Worm (Caenorhabditis elegans) whole organism, young adult: ENCODE data around the gene sao-1.

Experiments used
- F10E7.11 ChIP-seq: sonication (generic microtip); optimal IDR thresholded peaks from 2 replicates; lab custom pipeline; 2017; ENCODE audit warnings: mild to moderate bottlenecking, missing genetic modification characterization, moderate library complexity, missing compliant biosample characterization
- F39B2.1 ChIP-seq: fragments of 200-800 bp; sonication (Bioruptor generic); IDR thresholded peaks from 2 replicates; pipeline ENCODE4 v1.3.6; 2022; ENCODE audit warnings: missing genetic modification reagents, missing genetic modification characterization, missing compliant biosample characterization
- F52B5.7 ChIP-seq: sonication (generic microtip); optimal IDR thresholded peaks from 2 replicates; lab custom pipeline; 2016; ENCODE audit warnings: mild to moderate bottlenecking, missing genetic modification characterization, missing compliant biosample characterization
- F57A8.1 ChIP-seq: fragments of 200-800 bp; sonication (Bioruptor generic); optimal IDR thresholded peaks from 2 replicates; lab custom pipeline; 2018; ENCODE audit warnings: mild to moderate bottlenecking, missing genetic modification characterization, moderate library complexity, missing compliant biosample characterization
- Y56A3A.18 ChIP-seq: fragments of 200-800 bp; sonication (Bioruptor generic); IDR thresholded peaks from 2 replicates; pipeline ENCODE4 v1.3.6; 2022; ENCODE audit warnings: missing genetic modification reagents, missing genetic modification characterization, missing compliant biosample characterization
- dpff-1 ChIP-seq: sonication (generic microtip); optimal IDR thresholded peaks from 2 replicates; lab custom pipeline; 2017; ENCODE audit warnings: mild to moderate bottlenecking, missing genetic modification characterization, missing compliant biosample characterization
- egl-44 ChIP-seq: fragments of 200-800 bp; sonication (Bioruptor generic); IDR thresholded peaks from 2 replicates; pipeline ENCODE4 v1.3.6; 2022; ENCODE audit warnings: missing genetic modification reagents, missing genetic modification characterization, missing compliant biosample characterization
- hlh-12 ChIP-seq: sonication (generic microtip); optimal IDR thresholded peaks from 2 replicates; lab custom pipeline; 2016; ENCODE audit warnings: missing genetic modification characterization, missing compliant biosample characterization
- hmg-1.2 ChIP-seq: fragments of 200-800 bp; sonication (Bioruptor generic); IDR thresholded peaks from 2 replicates; pipeline ENCODE4 v1.3.6; 2022; ENCODE audit warnings: missing genetic modification reagents, missing genetic modification characterization, missing compliant biosample characterization
- hmg-20 ChIP-seq: fragments of 200-800 bp; sonication (Bioruptor generic); IDR thresholded peaks from 2 replicates; pipeline ENCODE4 v1.3.6; 2022; ENCODE audit warnings: missing genetic modification reagents, missing genetic modification characterization, missing compliant biosample characterization
- hsf-1 ChIP-seq: fragments of 200-800 bp; sonication (Bioruptor generic); IDR thresholded peaks from 2 replicates; pipeline ENCODE4 v1.3.6; 2022; ENCODE audit warnings: missing genetic modification reagents, missing genetic modification characterization, missing compliant biosample characterization
- lin-54 ChIP-seq: fragments of 200-800 bp; sonication (Bioruptor generic); optimal IDR thresholded peaks from 2 replicates; lab custom pipeline; 2018; ENCODE audit warnings: mild to moderate bottlenecking, missing genetic modification characterization, missing compliant biosample characterization
- nhr-80 ChIP-seq: sonication (generic microtip); optimal IDR thresholded peaks from 2 replicates; lab custom pipeline; 2016; ENCODE audit warnings: missing genetic modification characterization, missing compliant biosample characterization
- nhr-90 ChIP-seq: sonication (generic microtip); optimal IDR thresholded peaks from 2 replicates; lab custom pipeline; 2016; ENCODE audit warnings: missing genotype, mild to moderate bottlenecking, missing genetic modification characterization, missing compliant biosample characterization
- repo-1 ChIP-seq: sonication (generic microtip); optimal IDR thresholded peaks from 2 replicates; lab custom pipeline; 2017; ENCODE audit warnings: mild to moderate bottlenecking, missing genetic modification characterization, missing compliant biosample characterization
- somi-1 ChIP-seq: fragments of 200-800 bp; sonication (Bioruptor generic); optimal IDR thresholded peaks from 2 replicates; lab custom pipeline; 2018; ENCODE audit warnings: mild to moderate bottlenecking, missing genetic modification characterization, missing compliant biosample characterization
- tbp1 ChIP-seq: fragments of 200-800 bp; sonication (Bioruptor generic); optimal IDR thresholded peaks from 2 replicates; lab custom pipeline; 2018; ENCODE audit warnings: mild to moderate bottlenecking, missing genetic modification characterization, missing compliant biosample characterization
- ztf-25 ChIP-seq: fragments of 200-800 bp; sonication (Bioruptor generic); IDR thresholded peaks from 2 replicates; pipeline ENCODE4 v1.3.6; 2022; ENCODE audit warnings: missing genetic modification reagents, missing genetic modification characterization, missing compliant biosample characterization
- ztf-28 ChIP-seq: fragments of 200-800 bp; sonication (Bioruptor generic); IDR thresholded peaks from 2 replicates; pipeline ENCODE4 v1.3.6; 2022; ENCODE audit warnings: missing genetic modification reagents, missing genetic modification characterization, missing compliant biosample characterization

The sao-1 gene

DNA sequence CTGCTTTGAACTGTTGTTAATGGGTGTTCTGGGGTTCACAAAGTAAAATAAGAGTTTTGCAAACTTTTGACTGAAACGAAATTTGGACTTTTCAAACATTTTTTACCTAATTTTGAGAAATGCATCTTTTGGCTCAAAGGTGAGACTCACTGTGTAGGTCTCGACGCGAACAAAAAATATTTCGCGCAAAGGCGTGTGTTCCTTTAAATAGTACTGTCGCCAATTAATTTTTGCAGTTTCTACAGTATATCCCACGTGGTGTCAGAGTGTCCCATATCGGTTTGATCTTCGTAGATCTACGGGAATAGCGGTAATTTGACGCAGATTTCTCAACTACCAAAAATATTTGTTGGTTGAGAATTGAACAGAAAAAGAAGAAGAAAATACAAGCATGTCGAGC lies 49.9 kb downstream of the sao-1 start (continued):
- no peak for TF ChIP-seq dpff-1
- 0 out of 2 replicates have a peak, but pooled peaks have one; percentile 30 for TF ChIP-seq hsf-1 (GFP tag; lab: Robert Waterston, UW)
- no peak for TF ChIP-seq hmg-1.2 (GFP tag; lab: Robert Waterston, UW)
- no peak for TF ChIP-seq egl-44 (GFP tag; lab: Robert Waterston, UW)
- TF ChIP-seq somi-1 (GFP tag; lab: Kevin White, UChicago), result no peak
- no peak for TF ChIP-seq hmg-20
- TF ChIP-seq tbp1 (GFP tag; lab: Kevin White, UChicago), result no peak
- TF ChIP-seq repo-1, result peak; percentile 39
- no peak for TF ChIP-seq F52B5.7 (tag; lab: Kevin White, UChicago)
- TF ChIP-seq ztf-28 (GFP tag; lab: Robert Waterston, UW), result no peak
- TF ChIP-seq hlh-12 (tag; lab: Kevin White, UChicago), result no peak
- no peak for TF ChIP-seq F39B2.1 (GFP tag; lab: Robert Waterston, UW)
- no peak for TF ChIP-seq nhr-80 (tag; lab: Kevin White, UChicago)
- peak; percentile 19 for TF ChIP-seq lin-54 (GFP tag; lab: Kevin White, UChicago)
- no peak for TF ChIP-seq Y56A3A.18 (GFP tag; lab: Robert Waterston, UW)
- TF ChIP-seq, all 124 proteins: peak for 10

DNA sequence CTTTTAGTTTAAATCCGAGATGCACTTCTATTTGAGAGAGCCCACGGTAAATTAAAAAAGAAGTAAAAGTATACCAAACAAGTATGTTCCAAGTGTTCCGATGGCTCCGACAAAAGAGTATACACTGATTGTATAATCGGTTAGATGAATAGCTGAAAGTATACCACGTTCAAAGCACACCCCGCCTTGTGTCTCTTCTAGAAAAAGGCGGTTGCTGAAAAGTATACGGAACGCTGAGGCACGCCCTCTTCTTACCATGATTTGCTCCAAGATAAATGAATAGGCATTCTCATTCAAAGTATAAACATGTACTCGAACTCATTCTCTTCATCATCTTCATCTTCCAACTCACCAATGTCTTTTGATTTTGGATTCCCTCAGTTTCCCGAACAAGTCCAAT lies 50.7 kb downstream of the sao-1 start, which contains the start of gene end-3:
end-3 (plus strand) TSS at position 301 of the 400 bp plus-strand sequence.
- TF ChIP-seq hmg-1.2 (GFP tag; lab: Robert Waterston, UW), result no peak
- TF ChIP-seq F10E7.11 (tag; lab: Kevin White, UChicago), result no peak
- TF ChIP-seq F57A8.1 (GFP tag; lab: Kevin White, UChicago), result no peak
- TF ChIP-seq nhr-90 (tag; lab: Kevin White, UChicago), result no peak
- no peak for TF ChIP-seq ztf-25 (GFP tag; lab: Robert Waterston, UW)
